Worm (Caenorhabditis elegans) whole organism, L4 larva: ENCODE measurements around the gene lgc-40.

Source experiments
- F37D6.2 ChIP-seq: sonication (generic microtip); optimal IDR thresholded peaks from 2 replicates; lab custom pipeline; 2016; ENCODE audit warnings: mild to moderate bottlenecking, missing genetic modification characterization, missing compliant biosample characterization
- F44E2.7 ChIP-seq: fragments of 200-800 bp; sonication (Bioruptor generic); IDR thresholded peaks from 2 replicates; pipeline ENCODE4 v2.1.2; 2022; ENCODE audit warnings: missing genetic modification characterization, missing compliant biosample characterization
- Y5F2A.4 ChIP-seq: fragments of 200-800 bp; sonication (Bioruptor generic); optimal IDR thresholded peaks from 2 replicates; lab custom pipeline; 2018; ENCODE audit warnings: mild to moderate bottlenecking, missing genetic modification characterization, missing compliant biosample characterization
- aha-1 ChIP-seq: fragments of 150-350 bp; peaks from one replicate; lab custom pipeline; 2014; ENCODE audit warnings: missing biosample characterization, missing genetic modification characterization
- aly-2 ChIP-seq: sonication (generic microtip); optimal IDR thresholded peaks from 2 replicates; lab custom pipeline; 2018; ENCODE audit warnings: missing biosample characterization, missing genetic modification characterization
- ceh-32 ChIP-seq: sonication (generic microtip); optimal IDR thresholded peaks from 2 replicates; lab custom pipeline; 2016; ENCODE audit warnings: mild to moderate bottlenecking, missing genetic modification characterization, missing compliant biosample characterization; ENCODE audit not compliant: poor library complexity
- ctbp-1 ChIP-seq: fragments of 200-800 bp; sonication (Bioruptor generic); IDR thresholded peaks from 2 replicates; pipeline ENCODE4 v1.3.6; 2022; ENCODE audit warnings: missing genetic modification reagents, missing genetic modification characterization, missing compliant biosample characterization
- daf-16 ChIP-seq, 3 experiments: sonication (generic microtip); optimal IDR thresholded peaks; 2 replicates each; lab custom pipeline; 2016 to 2017; ENCODE audit warnings: missing genetic modification characterization in 3 of 3, missing genetic modification reagents in 3 of 3, mild to moderate bottlenecking in 2 of 3, missing compliant biosample characterization in 2 of 3, missing biosample characterization in 1 of 3, moderate library complexity in 1 of 3
- daf-19 ChIP-seq: fragments of 200-800 bp; sonication (Bioruptor generic); conservative IDR thresholded peaks from 2 replicates; pipeline ENCODE4 v1.3.6; 2022; ENCODE audit warnings: missing genetic modification characterization, missing compliant biosample characterization
- daf-8 ChIP-seq: fragments of 200-800 bp; sonication (Bioruptor generic); IDR thresholded peaks from 2 replicates; pipeline ENCODE4 v1.3.6; 2022; ENCODE audit warnings: missing genetic modification characterization, missing compliant biosample characterization
- dmd-6 ChIP-seq: fragments of 200-800 bp; sonication (Bioruptor generic); IDR thresholded peaks from 2 replicates; pipeline ENCODE4 v1.3.6; 2022; ENCODE audit warnings: missing genetic modification reagents, missing genetic modification characterization, missing compliant biosample characterization
- dmd-9 ChIP-seq: fragments of 200-800 bp; sonication (Bioruptor generic); IDR thresholded peaks from 2 replicates; pipeline ENCODE4 v1.3.6; 2022; ENCODE audit warnings: missing genetic modification reagents, missing genetic modification characterization, missing compliant biosample characterization
- dpl-1 ChIP-seq: fragments of 150-350 bp; optimal IDR thresholded peaks from 2 replicates; lab custom pipeline; 2014; ENCODE audit warnings: missing biosample characterization, missing genetic modification reagents, missing genetic modification characterization
- duxl-1 ChIP-seq: sonication (generic microtip); optimal IDR thresholded peaks from 2 replicates; lab custom pipeline; 2016; ENCODE audit warnings: mild to moderate bottlenecking, missing genetic modification characterization, moderate library complexity, missing compliant biosample characterization; ENCODE audit not compliant: poor library complexity
- egl-43 ChIP-seq: fragments of 200-800 bp; sonication (Bioruptor generic); IDR thresholded peaks from 2 replicates; pipeline ENCODE4 v1.3.6; 2022; ENCODE audit warnings: missing genetic modification reagents, missing genetic modification characterization, missing compliant biosample characterization
- fkh-10 ChIP-seq: fragments of 150-350 bp; optimal IDR thresholded peaks from 2 replicates; lab custom pipeline; 2014; ENCODE audit warnings: missing biosample characterization, missing genetic modification reagents, missing genetic modification characterization
- fos-1 ChIP-seq: fragments of 150-350 bp; optimal IDR thresholded peaks from 2 replicates; lab custom pipeline; 2014; ENCODE audit warnings: missing biosample characterization, missing genetic modification characterization
- hlh-11 ChIP-seq: fragments of 200-800 bp; sonication (Bioruptor generic); optimal IDR thresholded peaks from 2 replicates; lab custom pipeline; 2018; ENCODE audit warnings: mild to moderate bottlenecking, missing genetic modification characterization, missing compliant biosample characterization
- hlh-30 ChIP-seq: sonication (generic microtip); optimal IDR thresholded peaks from 2 replicates; lab custom pipeline; 2017; ENCODE audit warnings: antibody characterized with exemption, mild to moderate bottlenecking, missing genetic modification characterization, missing compliant biosample characterization; ENCODE audit not compliant: insufficient read depth
- lim-7 ChIP-seq: fragments of 200-800 bp; sonication (Bioruptor generic); IDR thresholded peaks from 2 replicates; pipeline ENCODE4 v1.3.6; 2022; ENCODE audit warnings: missing genetic modification characterization, missing compliant biosample characterization
- lin-29 ChIP-seq: fragments of 200-800 bp; sonication (Bioruptor generic); IDR thresholded peaks from 2 replicates; pipeline ENCODE4 v1.3.6; 2022; ENCODE audit warnings: missing genetic modification reagents, missing genetic modification characterization, missing compliant biosample characterization
- lin-39 ChIP-seq: fragments of 150-350 bp; optimal IDR thresholded peaks from 2 replicates; lab custom pipeline; 2014; ENCODE audit warnings: missing biosample characterization, missing genetic modification reagents, missing genetic modification characterization
- lsy-2 ChIP-seq, 2 experiments: fragments of 150-350 bp in 1 of 2; sonication (generic microtip) in 1 of 2; optimal IDR thresholded peaks; 2 replicates each; lab custom pipeline; 2014 to 2017; ENCODE audit warnings: missing biosample characterization in 2 of 2, missing genetic modification characterization in 2 of 2
- madf-5 ChIP-seq, 2 experiments: fragments of 200-800 bp; sonication (Bioruptor generic); IDR thresholded peaks; 2 replicates each; pipeline ENCODE4 v1.3.6; 2022; ENCODE audit warnings: missing compliant biosample characterization in 2 of 2, missing genetic modification characterization in 2 of 2
- madf-9 ChIP-seq: fragments of 200-800 bp; sonication (Bioruptor generic); conservative IDR thresholded peaks from 2 replicates; pipeline ENCODE4 v1.3.6; 2022; ENCODE audit warnings: missing genetic modification reagents, missing genetic modification characterization, missing compliant biosample characterization
- mep-1 ChIP-seq: fragments of 150-350 bp; sonication (generic microtip); optimal IDR thresholded peaks from 3 replicates; lab custom pipeline; 2014; ENCODE audit warnings: missing biosample characterization, missing genetic modification characterization
- mxl-3 ChIP-seq: fragments of 200-800 bp; sonication (Bioruptor generic); optimal IDR thresholded peaks from 2 replicates; lab custom pipeline; 2018; ENCODE audit warnings: mild to moderate bottlenecking, missing genetic modification characterization, missing compliant biosample characterization
- nhr-10 ChIP-seq: fragments of 150-350 bp; optimal IDR thresholded peaks from 2 replicates; lab custom pipeline; 2014; ENCODE audit warnings: missing biosample characterization, missing genetic modification characterization
- nhr-28 ChIP-seq: fragments of 150-350 bp; optimal IDR thresholded peaks from 2 replicates; lab custom pipeline; 2014; ENCODE audit warnings: missing biosample characterization, missing genetic modification characterization
- nhr-41 ChIP-seq: fragments of 200-800 bp; sonication (Bioruptor generic); IDR thresholded peaks from 2 replicates; pipeline ENCODE4 v1.3.6; 2022; ENCODE audit warnings: missing genetic modification reagents, missing genetic modification characterization, missing compliant biosample characterization
- nhr-42 ChIP-seq: fragments of 200-800 bp; sonication (Bioruptor generic); IDR thresholded peaks from 2 replicates; pipeline ENCODE4 v1.3.6; 2022; ENCODE audit warnings: missing genetic modification characterization, missing compliant biosample characterization
- nhr-48 ChIP-seq: sonication (generic microtip); optimal IDR thresholded peaks from 2 replicates; lab custom pipeline; 2016; ENCODE audit warnings: mild to moderate bottlenecking, missing genetic modification characterization, missing compliant biosample characterization
- pqm-1 ChIP-seq: sonication (generic microtip); optimal IDR thresholded peaks from 2 replicates; lab custom pipeline; 2017; ENCODE audit warnings: missing biosample characterization, missing genetic modification characterization
- rbr-2 ChIP-seq: sonication (generic microtip); optimal IDR thresholded peaks from 2 replicates; lab custom pipeline; 2016; ENCODE audit warnings: missing genotype, missing genetic modification characterization, missing compliant biosample characterization
- snpc-1.2 ChIP-seq: fragments of 200-800 bp; sonication (Bioruptor generic); IDR thresholded peaks from 2 replicates; pipeline ENCODE4 v1.3.6; 2022; ENCODE audit warnings: missing genetic modification reagents, missing genetic modification characterization, missing compliant biosample characterization
- unc-39 ChIP-seq: sonication (generic microtip); optimal IDR thresholded peaks from 2 replicates; lab custom pipeline; 2017; ENCODE audit warnings: missing biosample characterization, missing genetic modification characterization
- vab-7 ChIP-seq: fragments of 200-800 bp; sonication (Bioruptor generic); IDR thresholded peaks from 2 replicates; pipeline ENCODE4 v1.3.6; 2022; ENCODE audit warnings: missing genetic modification reagents, missing genetic modification characterization, missing compliant biosample characterization
- zfp-3 ChIP-seq: fragments of 200-800 bp; sonication (Bioruptor generic); conservative IDR thresholded peaks from 2 replicates; pipeline ENCODE4 v1.3.6; 2022; ENCODE audit warnings: missing genetic modification reagents, missing genetic modification characterization, missing compliant biosample characterization
- ztf-11 ChIP-seq: fragments of 150-350 bp; optimal IDR thresholded peaks from 2 replicates; lab custom pipeline; 2014; ENCODE audit warnings: missing biosample characterization, missing genetic modification characterization
- ztf-7 ChIP-seq: fragments of 150-350 bp; optimal IDR thresholded peaks from 2 replicates; lab custom pipeline; 2014; ENCODE audit warnings: missing biosample characterization, missing genetic modification characterization

Gene lgc-40

ce11 chrX:2382227-2382626 lies 22.3 kb downstream of the lgc-40 start (continued):
- TF ChIP-seq daf-16 (GFP tag; optimal IDR thresholded peaks at IDR 0.05; lab: Kevin White, UChicago) (no peak), daf-16 (tag; optimal IDR thresholded peaks at IDR 0.05; lab: Kevin White, UChicago) (no peak), Y5F2A.4 (no peak), ztf-7 (tag; lab: Kevin White, UChicago) (peak; percentile 15), mxl-3 (GFP tag; lab: Kevin White, UChicago) (peak; percentile 5), daf-19 (GFP tag; lab: Robert Waterston, UW) (no peak), hlh-11 (tag; lab: Kevin White, UChicago) (peak; percentile 54), egl-43 (no peak), aha-1 (tag; lab: Kevin White, UChicago) (no peak), unc-39 (tag; lab: Kevin White, UChicago) (no peak), dmd-9 (no peak)
- TF ChIP-seq, all 104 proteins: peak for 19

- TF ChIP-seq daf-8 (GFP tag; lab: Robert Waterston, UW): no peak
- peak; percentile 43 for TF ChIP-seq mxl-3 (GFP tag; lab: Kevin White, UChicago)
- TF ChIP-seq hlh-11 (tag; lab: Kevin White, UChicago): peak; percentile 34
- TF ChIP-seq nhr-10 (tag; lab: Kevin White, UChicago): no peak
- TF ChIP-seq F44E2.7 (GFP tag; lab: Robert Waterston, UW): no peak
- TF ChIP-seq aha-1 (tag; lab: Kevin White, UChicago): peak; percentile 16
- 0 out of 2 replicates have a peak, but pooled peaks have one; percentile 28 for TF ChIP-seq madf-9 (GFP tag; lab: Robert Waterston, UW)
- no peak for TF ChIP-seq lin-29
These were observed 25.6 kb downstream of the lgc-40 start, which contains the start of gene F47G3.1 for ce11 chrX:2385453-2385852. Gene F47G3.1 (plus strand): TSS chrX:2385753.

ce11 chrX:2386922-2387566 lies 27.1 kb downstream of the lgc-40 start:
- TF ChIP-seq vab-7 (GFP tag; lab: Robert Waterston, UW) (no peak), zfp-3 (GFP tag; lab: Robert Waterston, UW) (no peak), mxl-3 (GFP tag; lab: Kevin White, UChicago) (peak; percentile 46), duxl-1 (tag; lab: Kevin White, UChicago) (no peak), hlh-30 (tag; lab: Kevin White, UChicago) (peak; percentile 26), nhr-28 (peak; percentile 14), nhr-48 (no peak), lsy-2 (tag; optimal IDR thresholded peaks at IDR 0.05; lab: Kevin White, UChicago) (no peak), F37D6.2 (no peak), fkh-10 (no peak), madf-5 (GFP tag; IDR thresholded peaks at IDR 0.05; lab: Robert Waterston, UW) (no peak), nhr-10 (tag; lab: Kevin White, UChicago) (no peak), snpc-1.2 (GFP tag; lab: Robert Waterston, UW) (no peak), fos-1 (tag; lab: Kevin White, UChicago) (no peak), lin-39 (tag; lab: Kevin White, UChicago) (no peak), pqm-1 (no peak), aha-1 (tag; lab: Kevin White, UChicago) (peak; percentile 94)

ce11 chrX:2394983-2395382 lies 35.1 kb downstream of the lgc-40 start, which contains the start of gene C43H6.6:
Gene C43H6.6 (plus strand): TSS chrX:2395283.
- TF ChIP-seq ctbp-1 (GFP tag; lab: Robert Waterston, UW): no peak
- no peak for TF ChIP-seq dmd-6 (GFP tag; lab: Robert Waterston, UW)
- no peak for TF ChIP-seq mep-1 (tag; lab: Kevin White, UChicago)
- no peak for TF ChIP-seq ceh-32
- TF ChIP-seq rbr-2 (tag; lab: Kevin White, UChicago): no peak
- TF ChIP-seq egl-43: no peak
- TF ChIP-seq dpl-1 (GFP tag; lab: Kevin White, UChicago): no peak
- TF ChIP-seq lin-29: no peak
- TF ChIP-seq lim-7 (GFP tag; lab: Robert Waterston, UW): no peak
- TF ChIP-seq aly-2 (tag; lab: Kevin White, UChicago): no peak
- no peak for TF ChIP-seq ztf-11 (tag; lab: Kevin White, UChicago)
- no peak for TF ChIP-seq nhr-41
- TF ChIP-seq nhr-42 (GFP tag; lab: Robert Waterston, UW): no peak
- no peak for TF ChIP-seq F44E2.7 (GFP tag; lab: Robert Waterston, UW)
